Fruit fly (Drosophila melanogaster) whole organism, embryonic: ENCODE measurements around the gene Oscillin.

Source experiments
- Abd-B ChIP-seq: fragments of 200-800 bp; sonication (Bioruptor generic); optimal IDR thresholded peaks from 2 replicates; lab custom pipeline; 2018; ENCODE audit warnings: missing biosample characterization, mild to moderate bottlenecking, missing genetic modification characterization, moderate library complexity
- Blimp-1 ChIP-seq: fragments of 200-800 bp; sonication (Bioruptor generic); optimal IDR thresholded peaks from 3 replicates; lab custom pipeline; 2018; ENCODE audit warnings: missing biosample characterization, missing genetic modification characterization, mild to moderate bottlenecking, moderate library complexity, missing genetic modification reagents
- CG10267 ChIP-seq: fragments of 200-800 bp; sonication (Bioruptor generic); optimal IDR thresholded peaks from 2 replicates; lab custom pipeline; 2018; ENCODE audit warnings: missing biosample characterization, mild to moderate bottlenecking, missing genetic modification characterization, moderate library complexity
- CG10654 ChIP-seq: fragments of 200-800 bp; sonication (Bioruptor generic); optimal IDR thresholded peaks from 2 replicates; lab custom pipeline; 2016; ENCODE audit warnings: missing biosample characterization, missing genetic modification characterization
- CG11085 ChIP-seq: fragments of 200-800 bp; sonication (Bioruptor generic); IDR thresholded peaks from 2 replicates; pipeline ENCODE4 v1.3.6; 2022; ENCODE audit warnings: missing biosample characterization, missing genetic modification characterization
- CG14050 ChIP-seq: fragments of 200-800 bp; sonication (Bioruptor generic); IDR thresholded peaks from 3 replicates; pipeline ENCODE4 v1.3.6; 2022; ENCODE audit warnings: missing biosample characterization, missing genetic modification characterization
- CG1529 ChIP-seq: fragments of 200-800 bp; sonication (Bioruptor generic); optimal IDR thresholded peaks from 3 replicates; lab custom pipeline; 2018; ENCODE audit warnings: missing biosample characterization, missing genetic modification characterization
- CG16813 ChIP-seq: fragments of 200-800 bp; sonication (Bioruptor generic); IDR thresholded peaks from 3 replicates; pipeline ENCODE4 v1.3.6; 2022; ENCODE audit warnings: missing biosample characterization, missing genetic modification characterization; ENCODE audit not compliant: partially characterized antibody
- CG16815 ChIP-seq: fragments of 200-800 bp; sonication (Bioruptor generic); optimal IDR thresholded peaks from 3 replicates; lab custom pipeline; 2017; ENCODE audit warnings: missing biosample characterization, mild to moderate bottlenecking, missing genetic modification characterization
- CG16863 ChIP-seq: fragments of 200-800 bp; sonication (Bioruptor generic); optimal IDR thresholded peaks from 3 replicates; lab custom pipeline; 2016; ENCODE audit warnings: missing biosample characterization, missing genetic modification characterization
- CG17912 ChIP-seq: fragments of 200-800 bp; sonication (Bioruptor generic); optimal IDR thresholded peaks from 2 replicates; lab custom pipeline; 2018; ENCODE audit warnings: missing biosample characterization, mild to moderate bottlenecking, missing genetic modification characterization
- CG42726 ChIP-seq: fragments of 200-800 bp; sonication (Bioruptor generic); IDR thresholded peaks from 2 replicates; pipeline ENCODE4 v1.3.6; 2022; ENCODE audit warnings: missing biosample characterization, missing genetic modification characterization; ENCODE audit not compliant: partially characterized antibody
- CG4328 ChIP-seq: fragments of 200-800 bp; sonication (Bioruptor generic); optimal IDR thresholded peaks from 3 replicates; lab custom pipeline; 2017; ENCODE audit warnings: missing biosample characterization, missing genetic modification reagents, missing genetic modification characterization
- CG4617 ChIP-seq: fragments of 200-800 bp; sonication (Bioruptor generic); optimal IDR thresholded peaks from 3 replicates; lab custom pipeline; 2016; ENCODE audit warnings: missing biosample characterization, missing genetic modification characterization, borderline replicate concordance
- CG8290 ChIP-seq, 3 experiments: fragments of 200-800 bp; sonication (Bioruptor generic); optimal IDR thresholded peaks; 2 replicates each; lab custom pipeline; 2016 to 2019; ENCODE audit warnings: missing biosample characterization in 3 of 3, missing genetic modification characterization in 3 of 3, mild to moderate bottlenecking in 2 of 3, moderate library complexity in 1 of 3
- CG8359 ChIP-seq: fragments of 200-800 bp; sonication (Bioruptor generic); optimal IDR thresholded peaks from 2 replicates; lab custom pipeline; 2017; ENCODE audit warnings: missing biosample characterization, mild to moderate bottlenecking, missing genetic modification characterization, borderline replicate concordance
- CG8388 ChIP-seq: fragments of 200-800 bp; sonication (Bioruptor generic); optimal IDR thresholded peaks from 2 replicates; lab custom pipeline; 2019; ENCODE audit warnings: missing biosample characterization, mild to moderate bottlenecking, missing genetic modification characterization, moderate library complexity
- CkIIα-i1 ChIP-seq: fragments of 200-800 bp; sonication (Bioruptor generic); IDR thresholded peaks from 2 replicates; pipeline ENCODE4 v1.3.6; 2022; ENCODE audit warnings: missing biosample characterization, missing genetic modification characterization
- CrebB ChIP-seq: fragments of 200-800 bp; sonication (Bioruptor generic); optimal IDR thresholded peaks from 3 replicates; lab custom pipeline; 2018; ENCODE audit warnings: missing biosample characterization, mild to moderate bottlenecking, missing genetic modification characterization
- Dref ChIP-seq: fragments of 200-800 bp; sonication (Bioruptor generic); IDR thresholded peaks from 2 replicates; pipeline ENCODE4 v1.3.6; 2022; ENCODE audit warnings: missing biosample characterization, missing genetic modification characterization
- Eip74EF ChIP-seq, 2 experiments: fragments of 200-800 bp in 1 of 2; fragments of >200 bp in 1 of 2; sonication (Bioruptor generic) in 1 of 2; optimal IDR thresholded peaks; 2 replicates each; lab custom pipeline; 2017 to 2019; ENCODE audit warnings: missing biosample characterization in 2 of 2, missing genetic modification characterization in 2 of 2, mild to moderate bottlenecking in 1 of 2, moderate library complexity in 1 of 2
- Jarid2 ChIP-seq: fragments of 200-800 bp; sonication (Bioruptor generic); optimal IDR thresholded peaks from 3 replicates; lab custom pipeline; 2017; ENCODE audit warnings: mild to moderate bottlenecking, missing biosample characterization, missing genetic modification reagents, missing genetic modification characterization
- Max ChIP-seq: fragments of 200-800 bp; sonication (Bioruptor generic); optimal IDR thresholded peaks from 2 replicates; lab custom pipeline; 2016; ENCODE audit warnings: missing biosample characterization, mild to moderate bottlenecking, missing genetic modification characterization
- NK7.1 ChIP-seq: fragments of 200-800 bp; sonication (Bioruptor generic); optimal IDR thresholded peaks from 3 replicates; lab custom pipeline; 2016; ENCODE audit warnings: missing biosample characterization, missing genetic modification characterization
- Pdp1 ChIP-seq, 2 experiments: fragments of 200-800 bp; sonication (Bioruptor generic); optimal IDR thresholded peaks; 3 replicates each; lab custom pipeline; 2016; ENCODE audit warnings: missing biosample characterization in 2 of 2, missing genetic modification characterization in 2 of 2, mild to moderate bottlenecking in 1 of 2, moderate library complexity in 1 of 2
- Tbp ChIP-seq: fragments of >200 bp; optimal IDR thresholded peaks from 2 replicates; lab custom pipeline; 2018; ENCODE audit warnings: missing biosample characterization, missing genetic modification characterization
- Trl ChIP-seq, 3 experiments: fragments of >200 bp in 2 of 3; fragments of 200-800 bp in 1 of 3; sonication (Bioruptor generic) in 1 of 3; optimal IDR thresholded peaks; 2 replicates in 1 of 3; 3 replicates in 2 of 3; lab custom pipeline; 2016 to 2017; ENCODE audit warnings: missing biosample characterization in 1 of 3, missing genetic modification characterization in 1 of 3
- bab2 ChIP-seq: fragments of 200-800 bp; sonication (Bioruptor generic); optimal IDR thresholded peaks from 2 replicates; lab custom pipeline; 2016; ENCODE audit warnings: missing biosample characterization, missing genetic modification characterization
- cas ChIP-seq: fragments of 200-800 bp; sonication (Bioruptor generic); IDR thresholded peaks from 2 replicates; pipeline ENCODE4 v1.3.6; 2022; ENCODE audit warnings: missing biosample characterization, missing genetic modification characterization
- crp ChIP-seq, 2 experiments: fragments of 200-800 bp; sonication (Bioruptor generic); optimal IDR thresholded peaks; 2 replicates in 1 of 2; 3 replicates in 1 of 2; lab custom pipeline; 2017; ENCODE audit warnings: missing biosample characterization in 2 of 2, missing genetic modification characterization in 2 of 2, mild to moderate bottlenecking in 1 of 2, moderate library complexity in 1 of 2
- dan ChIP-seq: fragments of 200-800 bp; sonication (Bioruptor generic); IDR thresholded peaks from 2 replicates; pipeline ENCODE4 v1.3.6; 2022; ENCODE audit warnings: missing biosample characterization, missing genetic modification characterization
- dati ChIP-seq: fragments of 200-800 bp; sonication (Bioruptor generic); IDR thresholded peaks from 2 replicates; pipeline ENCODE4 v1.3.6; 2022; ENCODE audit warnings: missing biosample characterization, missing genetic modification characterization
- disco-r ChIP-seq: fragments of 200-800 bp; sonication (Bioruptor generic); optimal IDR thresholded peaks from 2 replicates; lab custom pipeline; 2016; ENCODE audit warnings: missing biosample characterization, missing genetic modification characterization
- exex ChIP-seq: fragments of 200-800 bp; sonication (Bioruptor generic); optimal IDR thresholded peaks from 4 replicates; lab custom pipeline; 2018; ENCODE audit warnings: missing biosample characterization, mild to moderate bottlenecking, missing genetic modification characterization, moderate library complexity
- grn ChIP-seq: fragments of 200-800 bp; sonication (Bioruptor generic); optimal IDR thresholded peaks from 3 replicates; lab custom pipeline; 2017; ENCODE audit warnings: missing biosample characterization, missing genetic modification characterization
- ham ChIP-seq: fragments of 200-800 bp; sonication (Bioruptor generic); IDR thresholded peaks from 2 replicates; pipeline ENCODE4 v1.3.6; 2022; ENCODE audit warnings: missing biosample characterization, missing genetic modification characterization
- hbn ChIP-seq: fragments of 200-800 bp; sonication (Bioruptor generic); IDR thresholded peaks from 2 replicates; pipeline ENCODE4 v1.3.6; 2022; ENCODE audit warnings: missing biosample characterization, missing genetic modification characterization; ENCODE audit not compliant: partially characterized antibody
- mirr ChIP-seq: fragments of 200-800 bp; sonication (Bioruptor generic); optimal IDR thresholded peaks from 3 replicates; lab custom pipeline; 2018; ENCODE audit warnings: missing biosample characterization, mild to moderate bottlenecking, missing genetic modification characterization
- pan ChIP-seq, 4 experiments: fragments of >200 bp in 3 of 4; fragments of 200-800 bp in 1 of 4; sonication (Bioruptor generic) in 1 of 4; optimal IDR thresholded peaks in 3 of 4; IDR thresholded peaks in 1 of 4; 2 replicates each; pipeline versions ENCODE4 v1.3.6 to Lab custom; 2017 to 2022; ENCODE audit warnings: missing biosample characterization in 2 of 4, missing genetic modification characterization in 2 of 4, mixed read lengths in 1 of 4
- psq ChIP-seq: fragments of 200-800 bp; sonication (Bioruptor generic); optimal IDR thresholded peaks from 2 replicates; lab custom pipeline; 2017; ENCODE audit warnings: missing biosample characterization, missing genetic modification characterization
- pzg ChIP-seq: fragments of 200-800 bp; sonication (Bioruptor generic); optimal IDR thresholded peaks from 3 replicates; lab custom pipeline; 2018; ENCODE audit warnings: missing biosample characterization, mild to moderate bottlenecking, missing genetic modification characterization, moderate library complexity
- salm ChIP-seq: fragments of 200-800 bp; sonication (Bioruptor generic); optimal IDR thresholded peaks from 2 replicates; lab custom pipeline; 2018; ENCODE audit warnings: missing biosample characterization, mild to moderate bottlenecking, missing genetic modification characterization
- schlank ChIP-seq: fragments of 200-800 bp; sonication (Bioruptor generic); optimal IDR thresholded peaks from 2 replicates; lab custom pipeline; 2018; ENCODE audit warnings: missing biosample characterization, mild to moderate bottlenecking, missing genetic modification characterization
- slou ChIP-seq: fragments of 200-800 bp; sonication (Bioruptor generic); optimal IDR thresholded peaks from 3 replicates; lab custom pipeline; 2016; ENCODE audit warnings: missing biosample characterization, missing genetic modification characterization
- tio ChIP-seq: fragments of 200-800 bp; sonication (Bioruptor generic); optimal IDR thresholded peaks from 2 replicates; lab custom pipeline; 2017; ENCODE audit warnings: missing biosample characterization, missing genetic modification characterization, inconsistent platforms
- tll ChIP-seq, 2 experiments: fragments of 200-800 bp in 1 of 2; fragments of >200 bp in 1 of 2; sonication (Bioruptor generic) in 1 of 2; optimal IDR thresholded peaks; 2 replicates each; lab custom pipeline; 2017 to 2019; ENCODE audit warnings: missing biosample characterization in 2 of 2, missing genetic modification characterization in 2 of 2, mild to moderate bottlenecking in 1 of 2, moderate library complexity in 1 of 2
- z ChIP-seq: fragments of 200-800 bp; sonication (Bioruptor generic); IDR thresholded peaks from 3 replicates; pipeline ENCODE4 v1.3.6; 2022; ENCODE audit warnings: missing biosample characterization, missing genetic modification characterization

Gene Oscillin

DNA sequence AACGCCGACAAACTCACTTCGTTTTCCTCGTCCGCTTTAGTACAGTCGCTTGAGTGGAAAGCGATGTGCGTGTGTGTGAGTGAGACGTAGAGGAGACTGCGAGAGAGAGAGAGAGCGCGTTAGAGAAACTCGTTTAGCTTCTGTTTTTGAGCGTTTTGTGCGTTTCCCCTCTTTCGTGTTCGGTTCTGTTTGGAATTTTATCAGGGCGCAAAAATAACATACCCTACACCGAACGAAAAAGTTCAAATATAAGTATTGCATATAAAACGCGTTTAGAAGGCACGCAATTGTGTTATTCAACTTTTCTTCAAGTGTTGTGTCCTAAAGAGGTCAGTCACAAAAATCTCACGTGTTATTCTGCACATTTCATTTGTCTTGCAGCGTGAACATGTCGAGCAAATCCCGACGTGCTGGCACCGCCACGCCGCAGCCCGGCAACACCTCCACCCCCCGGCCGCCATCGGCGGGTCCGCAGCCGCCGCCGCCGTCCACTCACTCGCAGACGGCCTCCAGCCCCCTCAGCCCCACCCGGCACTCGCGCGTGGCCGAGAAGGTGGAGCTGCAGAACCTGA, 3.9 kb upstream of the Oscillin start (continued):
- peak; percentile 75 for TF ChIP-seq Blimp-1 (GFP tag; lab: Kevin White, UChicago)
- no peak for TF ChIP-seq CG8290 (GFP tag; optimal IDR thresholded peaks at IDR 0.05; lab: Kevin White, UChicago)
- TF ChIP-seq CG8290 (tag; optimal IDR thresholded peaks at IDR 0.05; lab: Kevin White, UChicago), result no peak
- TF ChIP-seq CG11085 (GFP tag; lab: Robert Waterston, UW), result no peak
- TF ChIP-seq Pdp1 (GFP tag; optimal IDR thresholded peaks at IDR 0.05; lab: Kevin White, UChicago), result peak; percentile 38 to 64
- no peak for TF ChIP-seq CG4328 (GFP tag; lab: Kevin White, UChicago)
- peak; percentile 14 for TF ChIP-seq schlank (tag; lab: Kevin White, UChicago)
- peak; percentile 20 for TF ChIP-seq mirr (GFP tag; lab: Kevin White, UChicago)
- no peak for TF ChIP-seq grn (GFP tag; lab: Kevin White, UChicago)
- TF ChIP-seq CG8388, result peak; percentile 31
- TF ChIP-seq CG14050 (GFP tag; lab: Robert Waterston, UW), result no peak; the same call in 2 of the 3 replicates
- TF ChIP-seq bab2 (GFP tag; lab: Kevin White, UChicago), result peak; percentile 61
- TF ChIP-seq CG10267 (tag; lab: Kevin White, UChicago), result no peak
- no peak for TF ChIP-seq CG16815
- no peak for TF ChIP-seq ham (GFP tag; lab: Robert Waterston, UW)
- no peak for TF ChIP-seq Dref (GFP tag; lab: Robert Waterston, UW)
- no peak for TF ChIP-seq NK7.1
- TF ChIP-seq salm (tag; lab: Kevin White, UChicago), result no peak
- TF ChIP-seq slou (GFP tag; lab: Kevin White, UChicago), result no peak
- TF ChIP-seq psq (GFP tag; lab: Kevin White, UChicago), result peak; percentile 44
- no peak for TF ChIP-seq pan (optimal IDR thresholded peaks at IDR 0.05; lab: Kevin White, UChicago)
- peak in 1 of 2 experiments; percentile 44 for TF ChIP-seq pan (GFP tag; optimal IDR thresholded peaks at IDR 0.05 in 1 of 2, IDR thresholded peaks at IDR 0.05 in 1 of 2)
- no peak for TF ChIP-seq tll (GFP tag; optimal IDR thresholded peaks at IDR 0.05; lab: Kevin White, UChicago)
- TF ChIP-seq CG10654, result no peak
- peak; percentile 36 for TF ChIP-seq CG16863
- TF ChIP-seq Max (GFP tag; lab: Kevin White, UChicago), result peak; percentile 1
- no peak for TF ChIP-seq CG8359
- TF ChIP-seq hbn, result no peak; the same call in 1 of the 2 replicates
- no peak for TF ChIP-seq Abd-B (GFP tag; lab: Kevin White, UChicago)
- TF ChIP-seq CG42726 (GFP tag; lab: Robert Waterston, UW), result peak; percentile 54; the same call in 1 of the 2 replicates
- peak; percentile 36; the same call in 1 of the 2 replicates for TF ChIP-seq cas (GFP tag; lab: Robert Waterston, UW)
- no peak for TF ChIP-seq CG17912 (GFP tag; lab: Kevin White, UChicago)
- TF ChIP-seq Tbp (GFP tag; lab: Kevin White, UChicago), result no peak
- TF ChIP-seq disco-r (GFP tag; lab: Kevin White, UChicago), result no peak
- TF ChIP-seq crp (GFP tag; optimal IDR thresholded peaks at IDR 0.05; lab: Kevin White, UChicago), result no peak
- TF ChIP-seq exex (tag; lab: Kevin White, UChicago), result peak; percentile 21
- no peak for TF ChIP-seq CG4617 (GFP tag; lab: Kevin White, UChicago)
- TF ChIP-seq Eip74EF (GFP tag; optimal IDR thresholded peaks at IDR 0.05; lab: Kevin White, UChicago), result peak in 1 of 2 experiments; percentile 22
- no peak for TF ChIP-seq Jarid2
- no peak for TF ChIP-seq dan (GFP tag; lab: Robert Waterston, UW)
- TF ChIP-seq CG16813, result peak; percentile 36; the same call in 1 of the 3 replicates
- peak; percentile 36 for TF ChIP-seq CrebB (tag; lab: Kevin White, UChicago)
- TF ChIP-seq pzg (GFP tag; lab: Kevin White, UChicago), result no peak
- no peak; the same call in 1 of the 2 replicates for TF ChIP-seq dati (GFP tag; lab: Robert Waterston, UW)
- TF ChIP-seq Trl (optimal IDR thresholded peaks at IDR 0.05; lab: Kevin White, UChicago), result peak; percentile 81 to 90
- peak; percentile 49 for TF ChIP-seq Trl (GFP tag; optimal IDR thresholded peaks at IDR 0.05; lab: Kevin White, UChicago)
- TF ChIP-seq CG1529 (GFP tag; lab: Kevin White, UChicago), result no peak
- TF ChIP-seq tio (GFP tag; lab: Kevin White, UChicago), result no peak
- no peak for TF ChIP-seq CkIIα-i1
- peak; percentile 99 for TF ChIP-seq z (GFP tag; lab: Robert Waterston, UW)
